Worm (Caenorhabditis elegans): ENCODE measurements around the gene srsx-35.

srsx-35 gene

ce11 chrV:20728763-20729350 is 47.6 kb downstream of the srsx-35 start, which contains the start of gene ipla-3 (continued):
- TF ChIP-seq Y95B8A.8 (GFP tag; IDR thresholded peaks at IDR 0.05) (0 out of 2 replicates have a peak, but pooled peaks have one; percentile 44), ZK185.1 (tag; optimal IDR thresholded peaks at IDR 0.05; ENCODE audit: poor library complexity, severe bottlenecking) (peak; percentile 25), madf-6 (GFP tag; IDR thresholded peaks at IDR 0.05) (0 out of 2 replicates have a peak, but pooled peaks have one; percentile 34), hmg-1.2 (GFP tag; IDR thresholded peaks at IDR 0.05) (peak; percentile 94), bed-1 (GFP tag; IDR thresholded peaks at IDR 0.05) (no peak), ceh-91 (GFP tag; IDR thresholded peaks at IDR 0.05) (no peak), tlf-1 (GFP tag; optimal IDR thresholded peaks at IDR 0.05) (peak; percentile 37), dox-1 (GFP tag; IDR thresholded peaks at IDR 0.05) (peak; percentile 77), nfyb-1 (GFP tag; IDR thresholded peaks at IDR 0.05) (0 out of 2 replicates have a peak, but pooled peaks have one; percentile 51), F10E7.11 (tag; optimal IDR thresholded peaks at IDR 0.05) (no peak), ztf-3 (GFP tag; optimal IDR thresholded peaks at IDR 0.05) (peak; percentile 46), ztf-6 (GFP tag; IDR thresholded peaks at IDR 0.05) (no peak), lin-40 (tag; optimal IDR thresholded peaks at IDR 0.05) (peak; percentile 75), B0035.1 (tag; optimal IDR thresholded peaks at IDR 0.05) (no peak), lin-54 (GFP tag; optimal IDR thresholded peaks at IDR 0.05) (peak; percentile 51)

DNA sequence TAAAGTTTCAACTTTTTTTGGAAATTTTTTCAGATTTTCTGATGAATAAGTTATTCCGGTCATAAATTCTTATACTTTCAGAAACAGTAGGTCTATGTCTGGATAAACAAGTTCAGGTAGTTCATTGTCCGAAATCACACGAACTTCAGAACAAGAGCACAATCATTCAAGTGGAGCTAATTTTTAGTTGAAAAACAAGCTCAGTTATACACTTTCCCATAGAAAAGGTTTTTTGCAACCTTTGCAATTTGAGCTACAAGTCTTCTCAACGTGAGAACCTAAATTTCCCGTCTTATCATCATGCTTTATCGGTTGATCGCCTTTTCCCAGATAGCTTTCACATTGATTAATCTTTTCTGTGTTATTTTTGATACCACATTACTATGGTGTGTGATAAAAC is 50.6 kb downstream of the srsx-35 start, which contains the start of gene srxa-1:
srxa-1 (plus strand) TSS at position 301 of the 400 bp plus-strand sequence.
- TF ChIP-seq dpl-1 (GFP tag; optimal IDR thresholded peaks at IDR 0.05) (no peak), sptf-2 (GFP tag; optimal IDR thresholded peaks at IDR 0.05) (no peak)
